Worm (Caenorhabditis elegans) whole organism, young adult: Measurements from ENCODE around the gene ZK105.3.

Experiments
- C06A6.2 ChIP-seq: fragments of 200-800 bp; sonication (Bioruptor generic); conservative IDR thresholded peaks from 2 replicates; pipeline ENCODE4 v1.3.6; 2022; ENCODE audit warnings: missing genetic modification characterization, missing compliant biosample characterization
- C17E4.6 ChIP-seq: fragments of 200-800 bp; sonication (Bioruptor generic); IDR thresholded peaks from 2 replicates; pipeline ENCODE4 v1.3.6; 2022; ENCODE audit warnings: missing genetic modification reagents, missing genetic modification characterization, missing compliant biosample characterization
- F10E7.11 ChIP-seq: sonication (generic microtip); optimal IDR thresholded peaks from 2 replicates; lab custom pipeline; 2017; ENCODE audit warnings: mild to moderate bottlenecking, missing genetic modification characterization, moderate library complexity, missing compliant biosample characterization
- F22D6.2 ChIP-seq: sonication (generic microtip); optimal IDR thresholded peaks from 2 replicates; lab custom pipeline; 2016; ENCODE audit warnings: mild to moderate bottlenecking, missing genetic modification characterization, missing compliant biosample characterization
- F23B12.7 ChIP-seq: sonication (generic microtip); optimal IDR thresholded peaks from 2 replicates; lab custom pipeline; 2017; ENCODE audit warnings: missing genetic modification characterization, mild to moderate bottlenecking, missing compliant biosample characterization, antibody characterized with exemption, moderate library complexity; ENCODE audit not compliant: insufficient read depth
- F37B4.10 ChIP-seq: fragments of 200-800 bp; sonication (Bioruptor generic); IDR thresholded peaks from 2 replicates; pipeline ENCODE4 v1.3.6; 2022; ENCODE audit warnings: missing genetic modification characterization, missing compliant biosample characterization
- F49E8.2 ChIP-seq: sonication (generic microtip); optimal IDR thresholded peaks from 3 replicates; lab custom pipeline; 2017; ENCODE audit warnings: missing genetic modification characterization, mild to moderate bottlenecking, missing compliant biosample characterization, antibody characterized with exemption, moderate library complexity; ENCODE audit not compliant: insufficient read depth
- F52B5.7 ChIP-seq: sonication (generic microtip); optimal IDR thresholded peaks from 2 replicates; lab custom pipeline; 2016; ENCODE audit warnings: mild to moderate bottlenecking, missing genetic modification characterization, missing compliant biosample characterization
- F57A8.1 ChIP-seq: fragments of 200-800 bp; sonication (Bioruptor generic); optimal IDR thresholded peaks from 2 replicates; lab custom pipeline; 2018; ENCODE audit warnings: mild to moderate bottlenecking, missing genetic modification characterization, moderate library complexity, missing compliant biosample characterization
- Y53G8AR.9 ChIP-seq: fragments of 200-800 bp; sonication (Bioruptor generic); conservative IDR thresholded peaks from 2 replicates; pipeline ENCODE4 v1.3.6; 2022; ENCODE audit warnings: missing genetic modification reagents, missing genetic modification characterization, missing compliant biosample characterization
- Y67H2A.10 ChIP-seq: fragments of 200-800 bp; sonication (Bioruptor generic); conservative IDR thresholded peaks from 2 replicates; pipeline ENCODE4 v1.3.6; 2022; ENCODE audit warnings: missing genetic modification reagents, missing genetic modification characterization, missing compliant biosample characterization
- akir-1 ChIP-seq: fragments of 200-800 bp; sonication (Bioruptor generic); optimal IDR thresholded peaks from 2 replicates; lab custom pipeline; 2018; ENCODE audit warnings: mild to moderate bottlenecking, missing genetic modification characterization, moderate library complexity, missing compliant biosample characterization
- attf-3 ChIP-seq: fragments of 200-800 bp; sonication (Bioruptor generic); conservative IDR thresholded peaks from 2 replicates; pipeline ENCODE4 v1.3.6; 2022; ENCODE audit warnings: missing genetic modification reagents, missing genetic modification characterization, missing compliant biosample characterization
- bed-2 ChIP-seq: fragments of 200-800 bp; sonication (Bioruptor generic); IDR thresholded peaks from 2 replicates; pipeline ENCODE4 v1.3.6; 2022; ENCODE audit warnings: missing genetic modification reagents, missing genetic modification characterization, missing compliant biosample characterization
- cebp-1 ChIP-seq, 2 experiments: fragments of 200-800 bp in 1 of 2; sonication (Bioruptor generic) in 1 of 2; sonication (generic microtip) in 1 of 2; IDR thresholded peaks in 1 of 2; optimal IDR thresholded peaks in 1 of 2; 2 replicates each; pipeline versions ENCODE4 v1.3.6 to Lab custom; 2017 to 2022; ENCODE audit warnings: missing compliant biosample characterization in 2 of 2, missing genetic modification characterization in 2 of 2, mild to moderate bottlenecking in 1 of 2, missing genetic modification reagents in 1 of 2, moderate library complexity in 1 of 2
- dox-1 ChIP-seq: fragments of 200-800 bp; sonication (Bioruptor generic); IDR thresholded peaks from 2 replicates; pipeline ENCODE4 v1.3.6; 2022; ENCODE audit warnings: missing genetic modification reagents, missing genetic modification characterization, missing compliant biosample characterization
- dpl-1 ChIP-seq: fragments of 150-350 bp; optimal IDR thresholded peaks from 2 replicates; lab custom pipeline; 2014; ENCODE audit warnings: missing biosample characterization, missing genetic modification reagents, missing genetic modification characterization
- egl-44 ChIP-seq: fragments of 200-800 bp; sonication (Bioruptor generic); IDR thresholded peaks from 2 replicates; pipeline ENCODE4 v1.3.6; 2022; ENCODE audit warnings: missing genetic modification reagents, missing genetic modification characterization, missing compliant biosample characterization
- ekl-4 ChIP-seq: fragments of 200-800 bp; sonication (Bioruptor generic); IDR thresholded peaks from 2 replicates; pipeline ENCODE4 v1.3.6; 2022; ENCODE audit warnings: missing genetic modification reagents, missing genetic modification characterization, missing compliant biosample characterization
- hmg-1.2 ChIP-seq: fragments of 200-800 bp; sonication (Bioruptor generic); IDR thresholded peaks from 2 replicates; pipeline ENCODE4 v1.3.6; 2022; ENCODE audit warnings: missing genetic modification reagents, missing genetic modification characterization, missing compliant biosample characterization
- lin-35 ChIP-seq, 3 experiments: fragments of 150-350 bp in 2 of 3; sonication (generic microtip) in 1 of 3; optimal IDR thresholded peaks; 2 replicates each; lab custom pipeline; 2014 to 2018; ENCODE audit warnings: missing biosample characterization in 3 of 3, missing genetic modification characterization in 3 of 3, missing genetic modification reagents in 3 of 3
- lin-40 ChIP-seq: sonication (generic microtip); optimal IDR thresholded peaks from 2 replicates; lab custom pipeline; 2016; ENCODE audit warnings: missing genetic modification characterization, mild to moderate bottlenecking, missing compliant biosample characterization, missing genotype, missing genetic modification reagents
- lin-54 ChIP-seq: fragments of 200-800 bp; sonication (Bioruptor generic); optimal IDR thresholded peaks from 2 replicates; lab custom pipeline; 2018; ENCODE audit warnings: mild to moderate bottlenecking, missing genetic modification characterization, missing compliant biosample characterization
- mel-28 ChIP-seq: sonication (generic microtip); optimal IDR thresholded peaks from 2 replicates; lab custom pipeline; 2016; ENCODE audit warnings: borderline replicate concordance, mild to moderate bottlenecking, missing genetic modification characterization, missing compliant biosample characterization
- mxl-1 ChIP-seq: sonication (generic microtip); optimal IDR thresholded peaks from 2 replicates; lab custom pipeline; 2016; ENCODE audit warnings: missing genetic modification characterization, missing compliant biosample characterization
- nfya-1 ChIP-seq: sonication (generic microtip); optimal IDR thresholded peaks from 2 replicates; lab custom pipeline; 2017; ENCODE audit warnings: antibody characterized with exemption, missing compliant biosample characterization, missing genetic modification characterization, borderline replicate concordance; ENCODE audit not compliant: insufficient read depth
- nfya-2 ChIP-seq: fragments of 200-800 bp; sonication (Bioruptor generic); IDR thresholded peaks from 2 replicates; pipeline ENCODE4 v1.3.6; 2022; ENCODE audit warnings: missing genetic modification reagents, missing genetic modification characterization, missing compliant biosample characterization
- nfyb-1 ChIP-seq: fragments of 200-800 bp; sonication (Bioruptor generic); IDR thresholded peaks from 2 replicates; pipeline ENCODE4 v1.3.6; 2022; ENCODE audit warnings: missing genetic modification reagents, missing genetic modification characterization, missing compliant biosample characterization
- nhr-90 ChIP-seq: sonication (generic microtip); optimal IDR thresholded peaks from 2 replicates; lab custom pipeline; 2016; ENCODE audit warnings: missing genotype, mild to moderate bottlenecking, missing genetic modification characterization, missing compliant biosample characterization
- rcor-1 ChIP-seq: fragments of 200-800 bp; sonication (Bioruptor generic); IDR thresholded peaks from 2 replicates; pipeline ENCODE4 v1.3.6; 2022; ENCODE audit warnings: missing genetic modification reagents, missing genetic modification characterization, missing compliant biosample characterization
- sdz-38 ChIP-seq: sonication (generic microtip); optimal IDR thresholded peaks from 2 replicates; lab custom pipeline; 2016; ENCODE audit warnings: missing genotype, missing genetic modification characterization, missing compliant biosample characterization
- sea-2 ChIP-seq: fragments of 200-800 bp; sonication (Bioruptor generic); IDR thresholded peaks from 2 replicates; pipeline ENCODE4 v1.3.6; 2022; ENCODE audit warnings: missing genetic modification characterization, missing compliant biosample characterization
- snpc-1.3 ChIP-seq: sonication (generic microtip); optimal IDR thresholded peaks from 2 replicates; lab custom pipeline; 2017; ENCODE audit warnings: missing genetic modification characterization, mild to moderate bottlenecking, missing compliant biosample characterization, antibody characterized with exemption, moderate library complexity, missing genotype, missing genetic modification reagents; ENCODE audit not compliant: insufficient read depth
- snpc-4 ChIP-seq, 5 experiments: fragments of 150-350 bp in 1 of 5; sonication (generic microtip) in 4 of 5; optimal IDR thresholded peaks; 2 replicates each; lab custom pipeline; 2014 to 2018; ENCODE audit warnings: missing genetic modification characterization in 5 of 5, missing biosample characterization in 3 of 5, antibody characterized with exemption in 2 of 5, mild to moderate bottlenecking in 2 of 5, missing compliant biosample characterization in 2 of 5, missing genotype in 2 of 5, moderate library complexity in 2 of 5, missing genetic modification reagents in 1 of 5
- unc-130 ChIP-seq: sonication (generic microtip); optimal IDR thresholded peaks from 2 replicates; lab custom pipeline; 2016; ENCODE audit warnings: missing genetic modification reagents, missing genetic modification characterization, missing compliant biosample characterization
- zfh-2 ChIP-seq: fragments of 200-800 bp; sonication (Bioruptor generic); conservative IDR thresholded peaks from 2 replicates; pipeline ENCODE4 v1.3.6; 2022; ENCODE audit warnings: missing genetic modification reagents, missing genetic modification characterization, missing compliant biosample characterization

The ZK105.3 gene

ce11 chrV:7737710-7738109 lies 40.8 kb downstream of the ZK105.3 start, which contains the start of gene srr-9:
TSS of gene srr-9 (plus strand) at chrV:7738010.
- TF ChIP-seq lin-40 (tag; lab: Kevin White, UChicago): no peak
- TF ChIP-seq snpc-1.3: no peak
- 0 out of 2 replicates have a peak, but pooled peaks have one; percentile 10 for TF ChIP-seq hmg-1.2
- TF ChIP-seq F23B12.7 (tag; lab: Kevin White, UChicago): no peak
- TF ChIP-seq cebp-1 (GFP tag; IDR thresholded peaks at IDR 0.05; lab: Robert Waterston, UW): no peak
- TF ChIP-seq cebp-1 (tag; optimal IDR thresholded peaks at IDR 0.05; lab: Kevin White, UChicago): no peak
- no peak for TF ChIP-seq lin-54 (GFP tag; lab: Kevin White, UChicago)
- no peak for TF ChIP-seq F37B4.10 (GFP tag; lab: Robert Waterston, UW)
- no peak for TF ChIP-seq dpl-1 (GFP tag; lab: Kevin White, UChicago)
- TF ChIP-seq dox-1 (GFP tag; lab: Robert Waterston, UW): no peak

DNA sequence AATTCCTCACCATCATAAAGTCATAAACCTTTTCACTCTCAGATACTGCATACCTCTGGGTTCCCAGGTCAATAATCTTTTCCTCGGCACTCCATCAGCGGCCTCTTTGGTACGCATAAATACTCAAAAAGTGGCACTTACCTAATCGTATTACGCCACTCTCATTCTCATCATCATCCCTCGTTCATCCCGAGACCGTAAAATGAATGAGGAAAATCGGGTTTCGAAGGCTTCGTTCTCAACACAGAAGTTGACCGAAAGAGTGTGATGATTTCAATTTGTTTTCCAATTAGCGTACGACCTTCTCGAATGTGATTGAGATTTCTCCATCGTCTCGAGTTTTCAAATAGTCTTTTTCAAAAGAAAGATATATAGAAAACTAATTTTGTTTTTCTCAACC lies 43.0 kb downstream of the ZK105.3 start:
- no peak for TF ChIP-seq bed-2 (GFP tag; lab: Robert Waterston, UW)
- no peak for TF ChIP-seq mel-28 (tag; lab: Kevin White, UChicago)
- TF ChIP-seq ekl-4: no peak
- TF ChIP-seq nfya-1 (tag; lab: Kevin White, UChicago): no peak
- TF ChIP-seq zfh-2 (GFP tag; lab: Robert Waterston, UW): no peak
- TF ChIP-seq lin-54 (GFP tag; lab: Kevin White, UChicago): no peak
- TF ChIP-seq F22D6.2: no peak
- TF ChIP-seq mxl-1 (tag; lab: Kevin White, UChicago): no peak
- TF ChIP-seq nfyb-1 (GFP tag; lab: Robert Waterston, UW): no peak
- TF ChIP-seq nhr-90 (tag; lab: Kevin White, UChicago): no peak
- TF ChIP-seq egl-44: no peak
- TF ChIP-seq snpc-4 (GFP tag; optimal IDR thresholded peaks at IDR 0.05; lab: Kevin White, UChicago): no peak
- TF ChIP-seq snpc-4 (tag; optimal IDR thresholded peaks at IDR 0.05; lab: Kevin White, UChicago): no peak
- TF ChIP-seq akir-1 (GFP tag; lab: Kevin White, UChicago): no peak

ce11 chrV:7741918-7742317 lies 45.0 kb downstream of the ZK105.3 start:
- TF ChIP-seq F49E8.2 (tag; lab: Kevin White, UChicago): no peak
- TF ChIP-seq Y53G8AR.9 (GFP tag; lab: Robert Waterston, UW): no peak
- no peak for TF ChIP-seq F52B5.7 (tag; lab: Kevin White, UChicago)
- no peak for TF ChIP-seq sdz-38 (tag; lab: Kevin White, UChicago)
- TF ChIP-seq ekl-4: no peak
- TF ChIP-seq attf-3 (GFP tag; lab: Robert Waterston, UW): no peak
- TF ChIP-seq F10E7.11: no peak
- no peak for TF ChIP-seq lin-35 (GFP tag; optimal IDR thresholded peaks at IDR 0.05; lab: Kevin White, UChicago)
- no peak for TF ChIP-seq unc-130 (GFP tag; lab: Kevin White, UChicago)
- no peak for TF ChIP-seq Y67H2A.10 (GFP tag; lab: Robert Waterston, UW)
- no peak for TF ChIP-seq F57A8.1
- TF ChIP-seq rcor-1 (GFP tag; lab: Robert Waterston, UW): no peak
- TF ChIP-seq nfya-2 (GFP tag; lab: Robert Waterston, UW): no peak
- no peak for TF ChIP-seq C06A6.2 (GFP tag; lab: Robert Waterston, UW)
- no peak for TF ChIP-seq sea-2 (GFP tag; lab: Robert Waterston, UW)
- no peak for TF ChIP-seq C17E4.6 (GFP tag; lab: Robert Waterston, UW)
- TF ChIP-seq nfyb-1 (GFP tag; lab: Robert Waterston, UW): no peak
